Fruit fly (Drosophila melanogaster): Measurements from ENCODE around the gene daed.
A peak's percentile ranks its signal among the peaks of the same experiment; 100 is the strongest.

The daed gene

dm6 chr2L:2226259-2227121 is 10.4 kb upstream of the daed start, which contains the start of the genes CG15387 and sau (continued):
- TF ChIP-seq Dek (tag; optimal IDR thresholded peaks at IDR 0.05) (peak; percentile 76), CG16863 (GFP tag; optimal IDR thresholded peaks at IDR 0.05) (peak; percentile 92), tin (GFP tag; optimal IDR thresholded peaks at IDR 0.05) (peak; percentile 90), CG17385 (GFP tag; optimal IDR thresholded peaks at IDR 0.05) (peak; percentile 79), CG32772 (GFP tag; IDR thresholded peaks at IDR 0.05) (peak; percentile 75), pita (GFP tag; optimal IDR thresholded peaks at IDR 0.05) (no peak), CG12219 (GFP tag; optimal IDR thresholded peaks at IDR 0.05) (peak; percentile 69), CG10209 (GFP tag; optimal IDR thresholded peaks at IDR 0.05) (peak; percentile 86), h (optimal IDR thresholded peaks at IDR 0.05) (no peak), CkIIα-i1 (GFP tag; IDR thresholded peaks at IDR 0.05) (no peak), Eip74EF (GFP tag; optimal IDR thresholded peaks at IDR 0.05) (peak in 1 of 2 experiments; percentile 65), CG12942 (GFP tag; optimal IDR thresholded peaks at IDR 0.05) (peak; percentile 81), sc (optimal IDR thresholded peaks at IDR 0.05) (no peak), sc (GFP tag; optimal IDR thresholded peaks at IDR 0.05) (peak; percentile 64), CG8944 (GFP tag; optimal IDR thresholded peaks at IDR 0.05) (peak; percentile 93), sd (tag; optimal IDR thresholded peaks at IDR 0.05) (peak; percentile 68), sna (GFP tag; IDR thresholded peaks at IDR 0.05; ENCODE audit: partially characterized antibody) (peak; percentile 94), CG2678 (tag; optimal IDR thresholded peaks at IDR 0.05) (peak; percentile 88), stc (GFP tag; IDR thresholded peaks at IDR 0.05) (peak; percentile 82), Pdp1 (GFP tag; optimal IDR thresholded peaks at IDR 0.05) (peak; percentile 89 to 92), Hr51 (GFP tag; optimal IDR thresholded peaks at IDR 0.05) (peak; percentile 84 to 85), CG7928 (GFP tag; optimal IDR thresholded peaks at IDR 0.05) (peak; percentile 54), tio (GFP tag; optimal IDR thresholded peaks at IDR 0.05) (peak; percentile 81), nerfin-1 (tag; optimal IDR thresholded peaks at IDR 0.05) (peak; percentile 83), Meics (GFP tag; optimal IDR thresholded peaks at IDR 0.05) (peak; percentile 86), row (GFP tag; IDR thresholded peaks at IDR 0.05) (peak; percentile 94), lab (GFP tag; optimal IDR thresholded peaks at IDR 0.05) (peak; percentile 91), CG2712 (tag; optimal IDR thresholded peaks at IDR 0.05) (peak; percentile 89), shn (GFP tag; optimal IDR thresholded peaks at IDR 0.05) (peak; percentile 93), CG10959 (GFP tag; IDR thresholded peaks at IDR 0.05) (peak; percentile 65), sisA (GFP tag; IDR thresholded peaks at IDR 0.05) (peak; percentile 83), wor (GFP tag; IDR thresholded peaks at IDR 0.05) (peak; percentile 64), ttk (GFP tag; IDR thresholded peaks at IDR 0.05) (peak; percentile 80), H2.0 (GFP tag; IDR thresholded peaks at IDR 0.05) (peak; percentile 85), bcd (GFP tag; optimal IDR thresholded peaks at IDR 0.05) (peak; percentile 82), repo (GFP tag; optimal IDR thresholded peaks at IDR 0.05) (peak; percentile 75), Med (GFP tag) (peak; percentile 99), sr (GFP tag; IDR thresholded peaks at IDR 0.05) (no peak), sug (tag; optimal IDR thresholded peaks at IDR 0.05) (peak; percentile 89), pan (optimal IDR thresholded peaks at IDR 0.05) (no peak), pan (GFP tag; optimal IDR thresholded peaks at IDR 0.05 in 1 of 2, IDR thresholded peaks at IDR 0.05 in 1 of 2) (peak in 1 of 2 experiments; percentile 87), GATAe (GFP tag; conservative IDR thresholded peaks at IDR 0.05) (no peak; the same call in 1 of the 2 replicates), Dll (GFP tag; IDR thresholded peaks at IDR 0.05; ENCODE audit: partially characterized antibody) (peak; percentile 96), Atf-2 (GFP tag; optimal IDR thresholded peaks at IDR 0.05) (peak; percentile 91), ewg (GFP tag; optimal IDR thresholded peaks at IDR 0.05) (peak; percentile 84), ind (GFP tag; optimal IDR thresholded peaks at IDR 0.05) (peak; percentile 89), CG15601 (tag; optimal IDR thresholded peaks at IDR 0.05) (peak; percentile 72), CG30020 (tag; optimal IDR thresholded peaks at IDR 0.05) (peak; percentile 80), zfh1 (GFP tag; IDR thresholded peaks at IDR 0.05) (peak; percentile 81)
